Worm (Caenorhabditis elegans) whole organism, young adult: ENCODE measurements around the gene B0244.10.

Experiments
- B0261.1 ChIP-seq: sonication (generic microtip); optimal IDR thresholded peaks from 2 replicates; lab custom pipeline; 2016; ENCODE audit warnings: mild to moderate bottlenecking, missing genetic modification characterization, moderate library complexity, missing compliant biosample characterization
- C06A6.2 ChIP-seq: fragments of 200-800 bp; sonication (Bioruptor generic); conservative IDR thresholded peaks from 2 replicates; pipeline ENCODE4 v1.3.6; 2022; ENCODE audit warnings: missing genetic modification characterization, missing compliant biosample characterization
- D2030.7 ChIP-seq: fragments of 200-800 bp; sonication (Bioruptor generic); IDR thresholded peaks from 2 replicates; pipeline ENCODE4 v1.3.6; 2022; ENCODE audit warnings: missing genetic modification reagents, missing genetic modification characterization, missing compliant biosample characterization
- F52B5.7 ChIP-seq: sonication (generic microtip); optimal IDR thresholded peaks from 2 replicates; lab custom pipeline; 2016; ENCODE audit warnings: mild to moderate bottlenecking, missing genetic modification characterization, missing compliant biosample characterization
- K11D2.4 ChIP-seq: fragments of 200-800 bp; sonication (Bioruptor generic); IDR thresholded peaks from 2 replicates; pipeline ENCODE4 v1.3.6; 2022; ENCODE audit warnings: missing genetic modification reagents, missing genetic modification characterization, missing compliant biosample characterization
- T26A5.8 ChIP-seq: sonication (generic microtip); optimal IDR thresholded peaks from 2 replicates; lab custom pipeline; 2016; ENCODE audit warnings: missing genetic modification characterization, missing compliant biosample characterization
- attf-3 ChIP-seq: fragments of 200-800 bp; sonication (Bioruptor generic); conservative IDR thresholded peaks from 2 replicates; pipeline ENCODE4 v1.3.6; 2022; ENCODE audit warnings: missing genetic modification reagents, missing genetic modification characterization, missing compliant biosample characterization
- attf-6 ChIP-seq: fragments of 200-800 bp; sonication (Bioruptor generic); IDR thresholded peaks from 2 replicates; pipeline ENCODE4 v1.3.6; 2022; ENCODE audit warnings: missing genetic modification reagents, missing genetic modification characterization, missing compliant biosample characterization
- ccch-3 ChIP-seq: fragments of 200-800 bp; sonication (Bioruptor generic); optimal IDR thresholded peaks from 2 replicates; lab custom pipeline; 2018; ENCODE audit warnings: mild to moderate bottlenecking, missing genetic modification characterization, missing compliant biosample characterization
- ceh-40 ChIP-seq: fragments of 200-800 bp; sonication (Bioruptor generic); IDR thresholded peaks from 2 replicates; pipeline ENCODE4 v1.3.6; 2022; ENCODE audit warnings: missing genetic modification characterization, missing compliant biosample characterization
- ceh-91 ChIP-seq: fragments of 200-800 bp; sonication (Bioruptor generic); IDR thresholded peaks from 2 replicates; pipeline ENCODE4 v1.3.6; 2022; ENCODE audit warnings: missing genetic modification reagents, missing genetic modification characterization, missing compliant biosample characterization
- chd-7 ChIP-seq: sonication (generic microtip); optimal IDR thresholded peaks from 2 replicates; lab custom pipeline; 2016; ENCODE audit warnings: mild to moderate bottlenecking, missing genetic modification characterization, moderate library complexity, missing compliant biosample characterization
- die-1 ChIP-seq: sonication (generic microtip); optimal IDR thresholded peaks from 2 replicates; lab custom pipeline; 2016; ENCODE audit warnings: missing genotype, mild to moderate bottlenecking, missing genetic modification characterization, missing compliant biosample characterization
- dox-1 ChIP-seq: fragments of 200-800 bp; sonication (Bioruptor generic); IDR thresholded peaks from 2 replicates; pipeline ENCODE4 v1.3.6; 2022; ENCODE audit warnings: missing genetic modification reagents, missing genetic modification characterization, missing compliant biosample characterization
- egrh-3 ChIP-seq: fragments of 200-800 bp; sonication (Bioruptor generic); IDR thresholded peaks from 2 replicates; pipeline ENCODE4 v1.3.6; 2022; ENCODE audit warnings: missing genetic modification reagents, missing genetic modification characterization, missing compliant biosample characterization
- hlh-12 ChIP-seq: sonication (generic microtip); optimal IDR thresholded peaks from 2 replicates; lab custom pipeline; 2016; ENCODE audit warnings: missing genetic modification characterization, missing compliant biosample characterization
- hrde-1 ChIP-seq: sonication (generic microtip); optimal IDR thresholded peaks from 2 replicates; lab custom pipeline; 2016; ENCODE audit warnings: missing genetic modification characterization, mild to moderate bottlenecking, missing compliant biosample characterization, moderate library complexity, missing genotype, missing genetic modification reagents, borderline replicate concordance
- let-526 ChIP-seq: fragments of 200-800 bp; sonication (Bioruptor generic); IDR thresholded peaks from 2 replicates; pipeline ENCODE4 v1.3.6; 2022; ENCODE audit warnings: missing genetic modification reagents, missing genetic modification characterization, missing compliant biosample characterization
- lin-40 ChIP-seq: sonication (generic microtip); optimal IDR thresholded peaks from 2 replicates; lab custom pipeline; 2016; ENCODE audit warnings: missing genetic modification characterization, mild to moderate bottlenecking, missing compliant biosample characterization, missing genotype, missing genetic modification reagents
- lsl-1 ChIP-seq: fragments of 200-800 bp; sonication (Bioruptor generic); optimal IDR thresholded peaks from 2 replicates; lab custom pipeline; 2018; ENCODE audit warnings: mild to moderate bottlenecking, missing genetic modification characterization, moderate library complexity, missing compliant biosample characterization
- madf-10 ChIP-seq: sonication (generic microtip); optimal IDR thresholded peaks from 2 replicates; lab custom pipeline; 2016; ENCODE audit warnings: mild to moderate bottlenecking, missing genetic modification characterization, missing compliant biosample characterization
- mes-4 ChIP-seq: sonication (generic microtip); optimal IDR thresholded peaks from 2 replicates; lab custom pipeline; 2016; ENCODE audit warnings: missing genotype, missing genetic modification characterization, missing compliant biosample characterization
- nhr-120 ChIP-seq: fragments of 200-800 bp; sonication (Bioruptor generic); IDR thresholded peaks from 2 replicates; pipeline ENCODE4 v1.3.6; 2022; ENCODE audit warnings: missing genetic modification characterization, missing compliant biosample characterization
- nhr-27 ChIP-seq: fragments of 200-800 bp; sonication (Bioruptor generic); optimal IDR thresholded peaks from 2 replicates; lab custom pipeline; 2018; ENCODE audit warnings: mild to moderate bottlenecking, missing genetic modification characterization, moderate library complexity, missing compliant biosample characterization
- rcor-1 ChIP-seq: fragments of 200-800 bp; sonication (Bioruptor generic); IDR thresholded peaks from 2 replicates; pipeline ENCODE4 v1.3.6; 2022; ENCODE audit warnings: missing genetic modification reagents, missing genetic modification characterization, missing compliant biosample characterization
- rec-8 ChIP-seq, 2 experiments: sonication (generic microtip); optimal IDR thresholded peaks; 2 replicates each; lab custom pipeline; 2016; ENCODE audit warnings: mild to moderate bottlenecking in 2 of 2, missing genetic modification characterization in 2 of 2, missing genetic modification reagents in 2 of 2, missing genotype in 2 of 2, missing biosample characterization in 1 of 2, missing compliant biosample characterization in 1 of 2, moderate library complexity in 1 of 2
- sdz-38 ChIP-seq: sonication (generic microtip); optimal IDR thresholded peaks from 2 replicates; lab custom pipeline; 2016; ENCODE audit warnings: missing genotype, missing genetic modification characterization, missing compliant biosample characterization
- snpc-1.1 ChIP-seq: sonication (generic microtip); optimal IDR thresholded peaks from 2 replicates; lab custom pipeline; 2017; ENCODE audit warnings: missing genetic modification characterization, mild to moderate bottlenecking, missing compliant biosample characterization, antibody characterized with exemption, moderate library complexity, missing genotype, missing genetic modification reagents; ENCODE audit not compliant: insufficient read depth
- sptf-2 ChIP-seq: fragments of 200-800 bp; sonication (Bioruptor generic); optimal IDR thresholded peaks from 2 replicates; lab custom pipeline; 2018; ENCODE audit warnings: mild to moderate bottlenecking, missing genetic modification characterization, missing compliant biosample characterization
- tbp1 ChIP-seq: fragments of 200-800 bp; sonication (Bioruptor generic); optimal IDR thresholded peaks from 2 replicates; lab custom pipeline; 2018; ENCODE audit warnings: mild to moderate bottlenecking, missing genetic modification characterization, missing compliant biosample characterization
- tbx-9 ChIP-seq: sonication (generic microtip); optimal IDR thresholded peaks from 2 replicates; lab custom pipeline; 2016; ENCODE audit warnings: borderline replicate concordance, missing genetic modification characterization, inconsistent platforms, missing compliant biosample characterization
- zfh-2 ChIP-seq: fragments of 200-800 bp; sonication (Bioruptor generic); conservative IDR thresholded peaks from 2 replicates; pipeline ENCODE4 v1.3.6; 2022; ENCODE audit warnings: missing genetic modification reagents, missing genetic modification characterization, missing compliant biosample characterization
- ztf-28 ChIP-seq: fragments of 200-800 bp; sonication (Bioruptor generic); IDR thresholded peaks from 2 replicates; pipeline ENCODE4 v1.3.6; 2022; ENCODE audit warnings: missing genetic modification reagents, missing genetic modification characterization, missing compliant biosample characterization
- ztf-3 ChIP-seq: fragments of 200-800 bp; sonication (Bioruptor generic); optimal IDR thresholded peaks from 2 replicates; lab custom pipeline; 2018; ENCODE audit warnings: mild to moderate bottlenecking, missing genetic modification characterization, missing compliant biosample characterization

Gene B0244.10

DNA sequence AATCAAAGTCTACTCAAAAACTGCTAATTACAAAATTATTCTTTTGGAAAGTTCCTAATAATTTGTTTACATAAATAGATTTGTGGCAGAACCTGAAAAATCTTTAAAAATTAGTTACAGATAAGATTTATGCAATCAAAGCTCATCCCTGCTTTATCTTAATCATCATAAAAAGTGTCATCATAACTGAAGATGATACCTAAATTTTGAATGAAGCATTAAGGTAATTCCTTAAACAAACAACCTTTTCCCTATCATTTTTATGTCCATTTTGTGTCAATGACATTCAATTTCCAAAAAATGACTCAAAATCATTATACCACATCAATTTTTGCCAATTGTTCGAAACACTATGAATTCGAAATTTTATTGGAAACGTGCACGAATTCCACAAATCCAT lies 2.8 kb downstream of the B0244.10 start, which contains the start of gene B0244.6:
B0244.6 (plus strand) TSS at position 301 of the 400 bp plus-strand sequence.
- TF ChIP-seq hlh-12 (tag; lab: Kevin White, UChicago) (no peak), hrde-1 (no peak), attf-6 (no peak), ceh-40 (GFP tag; lab: Robert Waterston, UW) (no peak), F52B5.7 (no peak)

- no peak for TF ChIP-seq madf-10
- TF ChIP-seq egrh-3 (GFP tag; lab: Robert Waterston, UW), result no peak
- TF ChIP-seq rcor-1, result no peak
- TF ChIP-seq, all 124 proteins: peak for 0
Observed at ce11 chrIII:5740666-5741065, 5.7 kb downstream of the B0244.10 start, which contains the start of gene B0244.16. TSS of gene B0244.16 (plus strand) at chrIII:5740966.

ce11 chrIII:5743084-5743483 lies 8.1 kb downstream of the B0244.10 start, which contains the start of gene B0244.15:
TSS of gene B0244.15 (plus strand) at chrIII:5743384.
- TF ChIP-seq lsl-1 (GFP tag; lab: Kevin White, UChicago), result no peak
- no peak for TF ChIP-seq T26A5.8 (tag; lab: Kevin White, UChicago)
- no peak for TF ChIP-seq sptf-2 (GFP tag; lab: Kevin White, UChicago)
- no peak for TF ChIP-seq snpc-1.1
- no peak for TF ChIP-seq chd-7 (tag; lab: Kevin White, UChicago)
- TF ChIP-seq let-526, result no peak
- no peak for TF ChIP-seq ztf-28 (GFP tag; lab: Robert Waterston, UW)
- no peak for TF ChIP-seq ztf-3 (GFP tag; lab: Kevin White, UChicago)
- no peak for TF ChIP-seq attf-3 (GFP tag; lab: Robert Waterston, UW)
- TF ChIP-seq nhr-27 (tag; lab: Kevin White, UChicago), result no peak
- TF ChIP-seq lin-40, result no peak
- TF ChIP-seq D2030.7, result no peak
- no peak for TF ChIP-seq sdz-38 (tag; lab: Kevin White, UChicago)

ce11 chrIII:5744579-5744978 lies 9.6 kb downstream of the B0244.10 start, which contains the start of gene B0244.5:
TSS of gene B0244.5 (plus strand) at chrIII:5744879.
- TF ChIP-seq ceh-40 (GFP tag; lab: Robert Waterston, UW) (no peak), ccch-3 (no peak)

DNA sequence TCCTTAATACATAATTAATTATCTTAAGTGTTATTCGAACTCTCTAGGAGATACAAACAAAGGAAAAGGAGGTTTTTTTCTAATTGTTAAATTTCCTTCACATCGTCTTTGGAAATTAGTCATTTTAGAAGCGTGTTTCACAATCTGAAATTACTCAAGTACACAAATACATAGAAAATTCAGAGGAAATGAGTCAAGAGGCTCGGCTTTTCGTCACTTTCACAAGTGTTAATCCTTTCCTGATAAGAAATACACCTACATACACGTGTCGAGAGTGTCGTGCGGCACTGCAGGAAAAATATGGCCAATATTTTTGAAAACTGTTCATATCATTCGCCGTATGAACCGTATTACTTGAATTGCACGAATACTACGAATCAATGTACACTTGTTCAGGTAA lies 12.2 kb downstream of the B0244.10 start, which contains the start of gene B0244.4:
B0244.4 (plus strand) TSS at position 301 of the 400 bp plus-strand sequence.
- TF ChIP-seq dox-1 (GFP tag; lab: Robert Waterston, UW), result no peak
- TF ChIP-seq nhr-120, result no peak
- TF ChIP-seq B0261.1, result no peak
- no peak for TF ChIP-seq tbx-9
- TF ChIP-seq C06A6.2 (GFP tag; lab: Robert Waterston, UW), result no peak
- TF ChIP-seq mes-4 (tag; lab: Kevin White, UChicago), result no peak
- no peak for TF ChIP-seq zfh-2 (GFP tag; lab: Robert Waterston, UW)
- TF ChIP-seq ceh-91 (GFP tag; lab: Robert Waterston, UW), result no peak
- no peak for TF ChIP-seq die-1 (tag; lab: Kevin White, UChicago)
- TF ChIP-seq K11D2.4, result no peak
- TF ChIP-seq rec-8 (tag; optimal IDR thresholded peaks at IDR 0.05; lab: Kevin White, UChicago), result no peak
- TF ChIP-seq hrde-1, result no peak
- no peak for TF ChIP-seq tbp1
- TF ChIP-seq, all 124 proteins: peak for 0
